Fruit fly (Drosophila melanogaster) whole organism, embryonic: ENCODE data around the gene CG4025.

Source experiments
- Asciz ChIP-seq: fragments of 200-800 bp; sonication (Bioruptor generic); optimal IDR thresholded peaks from 2 replicates; lab custom pipeline; 2017; ENCODE audit warnings: missing biosample characterization, mild to moderate bottlenecking, missing genetic modification characterization, missing genetic modification reagents
- B-H1 ChIP-seq: fragments of 200-800 bp; sonication (Bioruptor generic); IDR thresholded peaks from 3 replicates; pipeline ENCODE4 v1.3.6; 2022; ENCODE audit warnings: missing biosample characterization, missing genetic modification characterization
- BtbVII ChIP-seq: fragments of 200-800 bp; sonication (Bioruptor generic); optimal IDR thresholded peaks from 3 replicates; lab custom pipeline; 2017; ENCODE audit warnings: missing biosample characterization, mild to moderate bottlenecking, missing genetic modification characterization
- CG11093 ChIP-seq: fragments of 200-800 bp; sonication (Bioruptor generic); IDR thresholded peaks from 3 replicates; pipeline ENCODE4 v1.3.6; 2022; ENCODE audit warnings: missing biosample characterization, missing genetic modification characterization
- CG11398 ChIP-seq: fragments of 200-800 bp; sonication (Bioruptor generic); optimal IDR thresholded peaks from 2 replicates; lab custom pipeline; 2016; ENCODE audit warnings: missing biosample characterization, missing genetic modification characterization
- CG11456 ChIP-seq: fragments of 200-800 bp; sonication (Bioruptor generic); IDR thresholded peaks from 3 replicates; pipeline ENCODE4 v1.3.6; 2022; ENCODE audit warnings: missing biosample characterization, missing genetic modification characterization
- CG14667 ChIP-seq: fragments of 200-800 bp; sonication (Bioruptor generic); IDR thresholded peaks from 2 replicates; pipeline ENCODE4 v1.3.6; 2022; ENCODE audit warnings: missing biosample characterization, missing genetic modification characterization
- CG15696 ChIP-seq: fragments of 200-800 bp; sonication (Bioruptor generic); optimal IDR thresholded peaks from 2 replicates; lab custom pipeline; 2019; ENCODE audit warnings: missing biosample characterization, mild to moderate bottlenecking, missing genetic modification characterization, moderate library complexity
- CG1602 ChIP-seq: fragments of 200-800 bp; sonication (Bioruptor generic); optimal IDR thresholded peaks from 3 replicates; lab custom pipeline; 2016; ENCODE audit warnings: missing biosample characterization, missing genetic modification characterization
- CG17186 ChIP-seq: fragments of 200-800 bp; sonication (Bioruptor generic); optimal IDR thresholded peaks from 3 replicates; lab custom pipeline; 2017; ENCODE audit warnings: missing biosample characterization, missing genetic modification reagents, missing genetic modification characterization
- CG17802 ChIP-seq: fragments of 200-800 bp; sonication (Bioruptor generic); optimal IDR thresholded peaks from 2 replicates; lab custom pipeline; 2018; ENCODE audit warnings: missing biosample characterization, mild to moderate bottlenecking, missing genetic modification characterization, moderate library complexity
- CG18262 ChIP-seq: fragments of 200-800 bp; optimal IDR thresholded peaks from 3 replicates; lab custom pipeline; 2019; ENCODE audit warnings: missing biosample characterization, mild to moderate bottlenecking, missing genetic modification characterization, moderate library complexity
- CG32772 ChIP-seq: fragments of 200-800 bp; sonication (Bioruptor generic); IDR thresholded peaks from 2 replicates; pipeline ENCODE4 v1.3.6; 2022; ENCODE audit warnings: missing biosample characterization, missing genetic modification characterization
- CG33213 ChIP-seq: fragments of 200-800 bp; sonication (Bioruptor generic); optimal IDR thresholded peaks from 3 replicates; lab custom pipeline; 2016; ENCODE audit warnings: missing biosample characterization, missing genetic modification characterization
- CG3847 ChIP-seq: fragments of 200-800 bp; sonication (Bioruptor generic); IDR thresholded peaks from 2 replicates; pipeline ENCODE4 v1.3.6; 2022; ENCODE audit warnings: missing biosample characterization, missing genetic modification characterization
- CG3995 ChIP-seq: fragments of 200-800 bp; sonication (Bioruptor generic); optimal IDR thresholded peaks from 3 replicates; lab custom pipeline; 2016; ENCODE audit warnings: missing biosample characterization, missing genetic modification characterization
- CG6175 ChIP-seq: fragments of 200-800 bp; sonication (Bioruptor generic); IDR thresholded peaks from 3 replicates; pipeline ENCODE4 v1.3.6; 2022; ENCODE audit warnings: missing biosample characterization, missing genetic modification characterization
- Dbx ChIP-seq: fragments of 200-800 bp; sonication (Bioruptor generic); IDR thresholded peaks from 3 replicates; pipeline ENCODE4 v1.3.6; 2022; ENCODE audit warnings: missing biosample characterization, missing genetic modification characterization
- Drgx ChIP-seq: fragments of 200-800 bp; sonication (Bioruptor generic); IDR thresholded peaks from 2 replicates; pipeline ENCODE4 v1.3.6; 2022; ENCODE audit warnings: missing biosample characterization, missing genetic modification characterization
- ERR ChIP-seq: fragments of 200-800 bp; sonication (Bioruptor generic); optimal IDR thresholded peaks from 2 replicates; lab custom pipeline; 2016; ENCODE audit warnings: missing biosample characterization, missing genetic modification characterization
- Eip74EF ChIP-seq, 2 experiments: fragments of 200-800 bp in 1 of 2; fragments of >200 bp in 1 of 2; sonication (Bioruptor generic) in 1 of 2; optimal IDR thresholded peaks; 2 replicates each; lab custom pipeline; 2017 to 2019; ENCODE audit warnings: missing biosample characterization in 2 of 2, missing genetic modification characterization in 2 of 2, mild to moderate bottlenecking in 1 of 2, moderate library complexity in 1 of 2
- HLHmδ ChIP-seq: fragments of 200-800 bp; sonication (Bioruptor generic); optimal IDR thresholded peaks from 2 replicates; lab custom pipeline; 2018; ENCODE audit warnings: missing biosample characterization, mild to moderate bottlenecking, missing genetic modification characterization, moderate library complexity
- Hr39 ChIP-seq: fragments of >200 bp; optimal IDR thresholded peaks from 2 replicates; lab custom pipeline; 2017
- MESR4 ChIP-seq: fragments of 200-800 bp; sonication (Bioruptor generic); optimal IDR thresholded peaks from 2 replicates; lab custom pipeline; 2018; ENCODE audit warnings: missing biosample characterization, mild to moderate bottlenecking, missing genetic modification characterization, moderate library complexity
- Mrtf ChIP-seq: fragments of 200-800 bp; sonication (Bioruptor generic); IDR thresholded peaks from 3 replicates; pipeline ENCODE4 v1.3.6; 2022; ENCODE audit warnings: missing biosample characterization, missing genetic modification characterization
- NC2β ChIP-seq: fragments of 200-800 bp; sonication (Bioruptor generic); optimal IDR thresholded peaks from 2 replicates; lab custom pipeline; 2016; ENCODE audit warnings: missing biosample characterization, missing genetic modification characterization
- Six4 ChIP-seq: fragments of 200-800 bp; sonication (Bioruptor generic); optimal IDR thresholded peaks from 2 replicates; lab custom pipeline; 2016; ENCODE audit warnings: missing biosample characterization, missing genetic modification characterization
- ap ChIP-seq: fragments of 200-800 bp; sonication (Bioruptor generic); IDR thresholded peaks from 2 replicates; pipeline ENCODE4 v1.3.6; 2022; ENCODE audit warnings: missing biosample characterization, missing genetic modification characterization
- az2 ChIP-seq: fragments of 200-800 bp; sonication (Bioruptor generic); optimal IDR thresholded peaks from 3 replicates; lab custom pipeline; 2016; ENCODE audit warnings: missing biosample characterization, missing genetic modification characterization
- bigmax ChIP-seq: fragments of 200-800 bp; sonication (Bioruptor generic); optimal IDR thresholded peaks from 2 replicates; lab custom pipeline; 2018; ENCODE audit warnings: missing biosample characterization, mild to moderate bottlenecking, missing genetic modification characterization
- dimm ChIP-seq: fragments of 200-800 bp; sonication (Bioruptor generic); IDR thresholded peaks from 2 replicates; pipeline ENCODE4 v1.3.6; 2022; ENCODE audit warnings: missing biosample characterization, missing genetic modification characterization
- disco-r ChIP-seq: fragments of 200-800 bp; sonication (Bioruptor generic); optimal IDR thresholded peaks from 2 replicates; lab custom pipeline; 2016; ENCODE audit warnings: missing biosample characterization, missing genetic modification characterization
- exex ChIP-seq: fragments of 200-800 bp; sonication (Bioruptor generic); optimal IDR thresholded peaks from 4 replicates; lab custom pipeline; 2018; ENCODE audit warnings: missing biosample characterization, mild to moderate bottlenecking, missing genetic modification characterization, moderate library complexity
- fru ChIP-seq: fragments of >200 bp; optimal IDR thresholded peaks from 2 replicates; lab custom pipeline; 2017
- grn ChIP-seq: fragments of 200-800 bp; sonication (Bioruptor generic); optimal IDR thresholded peaks from 3 replicates; lab custom pipeline; 2017; ENCODE audit warnings: missing biosample characterization, missing genetic modification characterization
- gsb ChIP-seq: fragments of 200-800 bp; sonication (Bioruptor generic); IDR thresholded peaks from 2 replicates; pipeline ENCODE4 v1.3.6; 2022; ENCODE audit warnings: missing biosample characterization, missing genetic modification characterization
- gt ChIP-seq: fragments of 200-800 bp; sonication (Bioruptor generic); IDR thresholded peaks from 2 replicates; pipeline ENCODE4 v1.3.6; 2022; ENCODE audit warnings: missing biosample characterization, missing genetic modification characterization
- ind ChIP-seq: fragments of 200-800 bp; sonication (Bioruptor generic); optimal IDR thresholded peaks from 3 replicates; lab custom pipeline; 2016; ENCODE audit warnings: missing biosample characterization, missing genetic modification characterization
- ken ChIP-seq: fragments of 200-800 bp; sonication (Bioruptor generic); IDR thresholded peaks from 3 replicates; pipeline ENCODE4 v1.3.6; 2022; ENCODE audit warnings: missing biosample characterization, missing genetic modification characterization
- lilli ChIP-seq: fragments of 200-800 bp; sonication (Bioruptor generic); optimal IDR thresholded peaks from 3 replicates; lab custom pipeline; 2016; ENCODE audit warnings: missing biosample characterization, missing genetic modification characterization
- lov ChIP-seq, 2 experiments: fragments of 200-800 bp in 1 of 2; fragments of >200 bp in 1 of 2; sonication (Bioruptor generic) in 1 of 2; IDR thresholded peaks in 1 of 2; optimal IDR thresholded peaks in 1 of 2; 2 replicates in 1 of 2; 3 replicates in 1 of 2; pipeline versions ENCODE4 v1.3.6 to Lab custom; 2017 to 2022; ENCODE audit warnings: missing biosample characterization in 1 of 2, missing genetic modification characterization in 1 of 2
- luna ChIP-seq: fragments of 200-800 bp; sonication (Bioruptor generic); optimal IDR thresholded peaks from 2 replicates; lab custom pipeline; 2016; ENCODE audit warnings: missing biosample characterization, missing genetic modification characterization
- mirr ChIP-seq: fragments of 200-800 bp; sonication (Bioruptor generic); optimal IDR thresholded peaks from 3 replicates; lab custom pipeline; 2018; ENCODE audit warnings: missing biosample characterization, mild to moderate bottlenecking, missing genetic modification characterization
- peb ChIP-seq: fragments of 200-800 bp; sonication (Bioruptor generic); IDR thresholded peaks from 2 replicates; pipeline ENCODE4 v1.3.6; 2022; ENCODE audit warnings: missing biosample characterization, missing genetic modification characterization
- pho ChIP-seq: fragments of 200-800 bp; sonication (Bioruptor generic); optimal IDR thresholded peaks from 2 replicates; lab custom pipeline; 2016; ENCODE audit warnings: missing biosample characterization, missing genetic modification characterization
- psq ChIP-seq: fragments of 200-800 bp; sonication (Bioruptor generic); optimal IDR thresholded peaks from 2 replicates; lab custom pipeline; 2017; ENCODE audit warnings: missing biosample characterization, missing genetic modification characterization
- ro ChIP-seq: fragments of 200-800 bp; sonication (Bioruptor generic); IDR thresholded peaks from 2 replicates; pipeline ENCODE4 v1.3.6; 2022; ENCODE audit warnings: missing biosample characterization, missing genetic modification characterization
- row ChIP-seq: fragments of 200-800 bp; sonication (Bioruptor generic); IDR thresholded peaks from 3 replicates; pipeline ENCODE4 v1.3.6; 2022; ENCODE audit warnings: missing biosample characterization, missing genetic modification characterization
- sens ChIP-seq: fragments of 200-800 bp; sonication (Bioruptor generic); peaks from one replicate; lab custom pipeline; 2016; ENCODE audit warnings: missing biosample characterization, missing genetic modification characterization
- seq ChIP-seq: fragments of 200-800 bp; sonication (Bioruptor generic); IDR thresholded peaks from 2 replicates; pipeline ENCODE4 v1.3.6; 2022; ENCODE audit warnings: missing biosample characterization, missing genetic modification characterization
- ssp ChIP-seq: fragments of 200-800 bp; sonication (Bioruptor generic); IDR thresholded peaks from 2 replicates; pipeline ENCODE4 v1.3.6; 2022; ENCODE audit warnings: missing biosample characterization, missing genetic modification characterization

CG4025 gene

dm6 chrX:2070708-2071063 lies 6.1 kb upstream of the CG4025 start (continued):
- TF ChIP-seq CG11398 (GFP tag; lab: Kevin White, UChicago) (peak; percentile 46), dimm (GFP tag; lab: Robert Waterston, UW) (0 out of 2 replicates have a peak, but pooled peaks have one; percentile 23), ERR (GFP tag; lab: Kevin White, UChicago) (peak; percentile 9), Asciz (no peak), ssp (GFP tag; lab: Robert Waterston, UW) (peak; percentile 51; the same call in 1 of the 2 replicates), ap (no peak), mirr (GFP tag; lab: Kevin White, UChicago) (peak; percentile 32), Mrtf (GFP tag; lab: Robert Waterston, UW) (peak; percentile 76), HLHmδ (no peak), Hr39 (lab: Kevin White, UChicago) (no peak), exex (tag; lab: Kevin White, UChicago) (no peak), Dbx (GFP tag; lab: Robert Waterston, UW) (peak; percentile 76), CG3995 (peak; percentile 44), Drgx (peak; percentile 80), Six4 (GFP tag; lab: Kevin White, UChicago) (peak; percentile 14), CG17802 (tag; lab: Kevin White, UChicago) (no peak), lilli (GFP tag; lab: Kevin White, UChicago) (peak; percentile 58), CG32772 (GFP tag; lab: Robert Waterston, UW) (peak; percentile 61), CG14667 (peak; percentile 31; the same call in 1 of the 2 replicates), psq (GFP tag; lab: Kevin White, UChicago) (no peak), lov (optimal IDR thresholded peaks at IDR 0.05; lab: Kevin White, UChicago) (no peak), lov (GFP tag; IDR thresholded peaks at IDR 0.05; lab: Robert Waterston, UW) (no peak), ro (GFP tag; lab: Robert Waterston, UW) (0 out of 2 replicates have a peak, but pooled peaks have one; percentile 44), CG11456 (peak; percentile 65; the same call in 1 of the 3 replicates), BtbVII (GFP tag; lab: Kevin White, UChicago) (peak; percentile 59), fru (lab: Kevin White, UChicago) (no peak), CG33213 (GFP tag; lab: Kevin White, UChicago) (peak; percentile 11), MESR4 (GFP tag; lab: Kevin White, UChicago) (no peak), CG6175 (GFP tag; lab: Robert Waterston, UW) (no peak), disco-r (GFP tag; lab: Kevin White, UChicago) (no peak), gsb (GFP tag; lab: Robert Waterston, UW) (peak; percentile 50; the same call in 1 of the 2 replicates), gt (GFP tag; lab: Robert Waterston, UW) (no peak), peb (GFP tag; lab: Robert Waterston, UW) (0 out of 2 replicates have a peak, but pooled peaks have one; percentile 33), CG17186 (GFP tag; lab: Kevin White, UChicago) (no peak), pho (GFP tag; lab: Kevin White, UChicago) (peak; percentile 25), ken (GFP tag; lab: Robert Waterston, UW) (0 out of 3 replicates have a peak, but pooled peaks have one; percentile 50), CG18262 (tag; lab: Kevin White, UChicago) (peak; percentile 39), bigmax (GFP tag; lab: Kevin White, UChicago) (no peak)
- TF ChIP-seq, all 482 proteins: peak for 284

dm6 chrX:2071878-2072817 lies 4.6 kb upstream of the CG4025 start, which contains the start of gene Rtca:
Gene Rtca (plus strand): TSS chrX:2072413.
- peak; percentile 84 for TF ChIP-seq sens
- TF ChIP-seq row: peak; percentile 87
- peak; percentile 38 for TF ChIP-seq az2
- TF ChIP-seq luna (GFP tag; lab: Kevin White, UChicago): no peak
- TF ChIP-seq CG15696: no peak
- peak; percentile 59 for TF ChIP-seq seq
- peak; percentile 48; the same call in 1 of the 3 replicates for TF ChIP-seq B-H1 (GFP tag; lab: Robert Waterston, UW)
- no peak for TF ChIP-seq grn (GFP tag; lab: Kevin White, UChicago)
- TF ChIP-seq ind (GFP tag; lab: Kevin White, UChicago): peak; percentile 77
- TF ChIP-seq CG11093 (GFP tag; lab: Robert Waterston, UW): peak; percentile 38; the same call in 1 of the 3 replicates
- peak; percentile 42 for TF ChIP-seq CG1602 (GFP tag; lab: Kevin White, UChicago)
- peak in 1 of 2 experiments; percentile 38 for TF ChIP-seq Eip74EF (GFP tag; optimal IDR thresholded peaks at IDR 0.05; lab: Kevin White, UChicago)
- peak; percentile 70 for TF ChIP-seq CG3847 (GFP tag; lab: Robert Waterston, UW)
- TF ChIP-seq CG6175 (GFP tag; lab: Robert Waterston, UW): 0 out of 3 replicates have a peak, but pooled peaks have one; percentile 30
- peak; percentile 37 for TF ChIP-seq NC2β (GFP tag; lab: Kevin White, UChicago)
